Worm (Caenorhabditis elegans): Measurements from ENCODE around the gene str-178.

DNA sequence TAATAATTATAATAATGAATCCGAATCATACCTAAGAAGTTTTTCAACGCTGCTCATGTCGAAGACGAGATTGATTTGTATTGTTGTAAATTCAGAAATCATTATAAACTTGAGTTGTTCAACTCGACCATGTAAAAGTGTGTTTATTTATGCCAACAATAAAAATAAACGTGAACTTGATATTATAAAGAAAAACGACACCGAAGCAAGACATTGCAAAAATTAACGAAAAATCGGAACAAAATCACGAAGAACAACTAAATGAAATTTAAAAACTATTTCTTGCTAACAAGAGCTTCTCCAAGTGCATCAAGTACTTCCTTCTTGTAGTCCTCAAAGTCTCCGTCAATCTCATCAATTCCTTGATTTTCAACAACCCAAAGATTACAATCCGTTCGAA, 44.6 kb upstream of the str-178 start, which contains the start of gene F18E2.15:
- TF ChIP-seq ama-1 (optimal IDR thresholded peaks at IDR 0.05), result no peak
- no peak for TF ChIP-seq ets-7 (tag; optimal IDR thresholded peaks at IDR 0.05)
- TF ChIP-seq hmbx-1 (tag; optimal IDR thresholded peaks at IDR 0.05), result no peak
- TF ChIP-seq hmg-4 (GFP tag; optimal IDR thresholded peaks at IDR 0.05), result no peak
- no peak for TF ChIP-seq sea-1 (GFP tag; conservative IDR thresholded peaks at IDR 0.05)
- TF ChIP-seq tbx-11 (GFP tag; IDR thresholded peaks at IDR 0.05), result no peak
- TF ChIP-seq aly-1 (tag; optimal IDR thresholded peaks at IDR 0.05), result no peak
- no peak for TF ChIP-seq flt-1 (GFP tag; IDR thresholded peaks at IDR 0.05)
